Worm (Caenorhabditis elegans) whole organism, L3 larva: ENCODE results near the gene lst-5.

Experiments used
- egl-27 ChIP-seq: sonication (generic microtip); optimal IDR thresholded peaks from 4 replicates; lab custom pipeline; 2017; ENCODE audit warnings: missing biosample characterization, missing genetic modification reagents, missing genetic modification characterization
- elt-1 ChIP-seq: fragments of 150-350 bp; optimal IDR thresholded peaks from 2 replicates; lab custom pipeline; 2014; ENCODE audit warnings: missing biosample characterization, missing genetic modification characterization
- eor-1 ChIP-seq, 2 experiments: fragments of 150-350 bp; optimal IDR thresholded peaks; 2 replicates each; lab custom pipeline; 2014 to 2018; ENCODE audit warnings: missing biosample characterization in 2 of 2, missing genetic modification characterization in 2 of 2
- mdl-1 ChIP-seq: fragments of 150-350 bp; optimal IDR thresholded peaks from 2 replicates; lab custom pipeline; 2014; ENCODE audit warnings: missing biosample characterization, missing genetic modification characterization
- nfya-1 ChIP-seq: sonication (generic microtip); optimal IDR thresholded peaks from 2 replicates; lab custom pipeline; 2017; ENCODE audit warnings: missing genetic modification characterization, mild to moderate bottlenecking, missing compliant biosample characterization, antibody characterized with exemption, moderate library complexity; ENCODE audit not compliant: insufficient read depth
- nhr-25 ChIP-seq: sonication (generic microtip); optimal IDR thresholded peaks from 2 replicates; lab custom pipeline; 2017; ENCODE audit warnings: missing biosample characterization, missing genetic modification characterization
- nhr-28 ChIP-seq: fragments of 150-350 bp; optimal IDR thresholded peaks from 2 replicates; lab custom pipeline; 2014; ENCODE audit warnings: missing biosample characterization, missing genetic modification characterization
- nhr-67 ChIP-seq: fragments of 150-350 bp; optimal IDR thresholded peaks from 2 replicates; lab custom pipeline; 2014; ENCODE audit warnings: missing biosample characterization, missing genetic modification characterization
- pha-4 ChIP-seq: fragments of 150-350 bp; optimal IDR thresholded peaks from 2 replicates; lab custom pipeline; 2014; ENCODE audit warnings: missing biosample characterization, missing genetic modification reagents, missing genetic modification characterization
- sea-2 ChIP-seq: fragments of 150-350 bp; sonication (generic microtip); optimal IDR thresholded peaks from 4 replicates; lab custom pipeline; 2014; ENCODE audit warnings: missing biosample characterization, missing genetic modification reagents, missing genetic modification characterization
- skn-1 ChIP-seq: fragments of 150-350 bp; optimal IDR thresholded peaks from 2 replicates; lab custom pipeline; 2014; ENCODE audit warnings: missing biosample characterization, missing genetic modification characterization
- unc-62 ChIP-seq: fragments of 150-350 bp; sonication (generic microtip); optimal IDR thresholded peaks from 4 replicates; lab custom pipeline; 2014; ENCODE audit warnings: missing biosample characterization, missing genetic modification reagents, missing genetic modification characterization

DNA sequence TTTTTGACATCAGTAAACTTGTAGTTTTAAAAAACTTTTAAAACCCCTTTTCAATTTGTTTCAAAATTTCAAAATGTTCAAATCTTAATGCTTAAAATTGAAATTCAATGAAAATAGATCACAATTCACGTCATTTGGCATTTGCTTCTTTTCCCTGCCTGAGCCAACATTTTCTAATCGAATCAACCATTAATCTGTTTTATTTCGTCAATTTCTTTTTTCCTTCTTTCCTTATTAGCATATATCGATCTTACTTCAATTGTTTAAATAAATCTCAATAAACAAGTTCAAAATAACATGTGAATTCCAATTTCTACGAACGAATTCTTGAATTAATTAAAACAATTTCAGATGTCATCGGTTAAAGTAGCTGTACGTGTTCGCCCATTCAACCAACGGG is 27.1 kb upstream of the lst-5 start:
- TF ChIP-seq elt-1 (tag; lab: Kevin White, UChicago) (no peak), nfya-1 (tag; lab: Kevin White, UChicago) (no peak), nhr-67 (tag; lab: Kevin White, UChicago) (no peak), nhr-28 (tag; lab: Kevin White, UChicago) (no peak), nhr-25 (tag; lab: Kevin White, UChicago) (no peak), pha-4 (tag; lab: Kevin White, UChicago) (no peak), sea-2 (GFP tag; lab: Kevin White, UChicago) (no peak), egl-27 (tag; lab: Kevin White, UChicago) (no peak), unc-62 (no peak), mdl-1 (tag; lab: Kevin White, UChicago) (no peak), skn-1 (tag; lab: Kevin White, UChicago) (no peak), eor-1 (tag; optimal IDR thresholded peaks at IDR 0.05; lab: Kevin White, UChicago) (no peak)
